Fruit fly (Drosophila melanogaster) Kc167 (cell line): ENCODE results near the gene CG8219.

ENCODE experiments used
- insv ChIP-seq: fragments of >200 bp; optimal IDR thresholded peaks from 3 replicates; lab custom pipeline; 2018; ENCODE audit warnings: missing external identifiers
- psq ChIP-seq: fragments of >200 bp; optimal IDR thresholded peaks from 2 replicates; lab custom pipeline; 2017; ENCODE audit warnings: missing external identifiers

- no peak for TF ChIP-seq psq (lab: Kevin White, UChicago)
- no peak for TF ChIP-seq insv
These were observed 39.8 kb upstream of the CG8219 start, which contains the start of gene Cpr65Az for dm6 chr3L:6160514-6160913.
